Worm (Caenorhabditis elegans) whole organism, midembryonic: ENCODE results near the gene ttr-19.

Source experiments
- T22C8.4 ChIP-seq: fragments of 200-800 bp; sonication (Bioruptor generic); IDR thresholded peaks from 2 replicates; pipeline ENCODE4 v1.3.6; 2022; ENCODE audit warnings: missing genetic modification characterization, missing compliant biosample characterization
- cog-1 ChIP-seq: sonication (generic microtip); optimal IDR thresholded peaks from 2 replicates; lab custom pipeline; 2016; ENCODE audit warnings: missing genetic modification characterization, missing compliant biosample characterization
- flt-1 ChIP-seq: fragments of 200-800 bp; sonication (Bioruptor generic); IDR thresholded peaks from 2 replicates; pipeline ENCODE4 v1.3.6; 2022; ENCODE audit warnings: missing genetic modification characterization, missing compliant biosample characterization
- klf-2 ChIP-seq: fragments of 200-800 bp; sonication (Bioruptor generic); conservative IDR thresholded peaks from 2 replicates; pipeline ENCODE4 v1.3.6; 2022; ENCODE audit warnings: missing genetic modification reagents, missing genetic modification characterization, missing compliant biosample characterization
- med-1 ChIP-seq: sonication (generic microtip); optimal IDR thresholded peaks from 2 replicates; lab custom pipeline; 2017; ENCODE audit warnings: missing genetic modification characterization, mild to moderate bottlenecking, missing compliant biosample characterization, antibody characterized with exemption, missing genetic modification reagents; ENCODE audit not compliant: insufficient read depth
- ref-1 ChIP-seq: fragments of 200-800 bp; sonication (Bioruptor generic); conservative IDR thresholded peaks from 2 replicates; pipeline ENCODE4 v1.3.6; 2022; ENCODE audit warnings: missing genetic modification reagents, missing genetic modification characterization, missing compliant biosample characterization
- tab-1 ChIP-seq: fragments of 200-800 bp; sonication (Bioruptor generic); IDR thresholded peaks from 2 replicates; pipeline ENCODE4 v1.3.6; 2022; ENCODE audit warnings: missing genetic modification characterization, missing compliant biosample characterization
- ztf-23 ChIP-seq: fragments of 200-800 bp; sonication (Bioruptor generic); IDR thresholded peaks from 2 replicates; pipeline ENCODE4 v1.3.6; 2022; ENCODE audit warnings: missing genetic modification reagents, missing genetic modification characterization, missing compliant biosample characterization
- ztf-29 ChIP-seq: fragments of 200-800 bp; sonication (Bioruptor generic); IDR thresholded peaks from 2 replicates; pipeline ENCODE4 v1.3.6; 2022; ENCODE audit warnings: missing genetic modification reagents, missing genetic modification characterization, missing compliant biosample characterization

ttr-19 gene

ce11 chrV:10227333-10227732, at the start of gene ttr-19:
Gene ttr-19 (minus strand): TSS chrV:10227433.
- no peak for TF ChIP-seq flt-1 (GFP tag; lab: Robert Waterston, UW)
- TF ChIP-seq med-1 = no peak
- no peak for TF ChIP-seq tab-1 (GFP tag; lab: Robert Waterston, UW)
- TF ChIP-seq ztf-23 = no peak
- no peak for TF ChIP-seq T22C8.4 (GFP tag; lab: Robert Waterston, UW)
- TF ChIP-seq klf-2 = no peak
- no peak for TF ChIP-seq ztf-29 (GFP tag; lab: Robert Waterston, UW)
- TF ChIP-seq cog-1 = no peak
- no peak for TF ChIP-seq ref-1 (GFP tag; lab: Robert Waterston, UW)

- TF ChIP-seq klf-2 (no peak), ztf-29 (GFP tag; lab: Robert Waterston, UW) (no peak), cog-1 (no peak), tab-1 (GFP tag; lab: Robert Waterston, UW) (no peak), ref-1 (GFP tag; lab: Robert Waterston, UW) (no peak)
Measured at ce11 chrV:10276038-10276437, 48.8 kb upstream of the ttr-19 start.

- TF ChIP-seq klf-2 = no peak
- TF ChIP-seq T22C8.4 (GFP tag; lab: Robert Waterston, UW) = no peak
- no peak for TF ChIP-seq ztf-23
- TF ChIP-seq ref-1 (GFP tag; lab: Robert Waterston, UW) = no peak
- no peak for TF ChIP-seq flt-1 (GFP tag; lab: Robert Waterston, UW)
- TF ChIP-seq med-1 = no peak
- TF ChIP-seq cog-1 = no peak
- TF ChIP-seq tab-1 (GFP tag; lab: Robert Waterston, UW) = no peak
Measured at ce11 chrV:10275619-10276018, 48.4 kb upstream of the ttr-19 start, which contains the start of gene Y22F5A.11. Gene Y22F5A.11 (minus strand): TSS chrV:10275646.

- TF ChIP-seq ztf-23 (no peak), klf-2 (no peak), cog-1 (no peak), ztf-29 (GFP tag; lab: Robert Waterston, UW) (no peak), T22C8.4 (GFP tag; lab: Robert Waterston, UW) (0 out of 2 replicates have a peak, but pooled peaks have one; percentile 45), med-1 (no peak), ref-1 (GFP tag; lab: Robert Waterston, UW) (no peak), flt-1 (GFP tag; lab: Robert Waterston, UW) (no peak)
Measured at ce11 chrV:10273837-10274236, 46.6 kb upstream of the ttr-19 start.

- TF ChIP-seq ztf-23 (no peak), cog-1 (no peak), klf-2 (no peak), flt-1 (GFP tag; lab: Robert Waterston, UW) (no peak), T22C8.4 (GFP tag; lab: Robert Waterston, UW) (no peak), ref-1 (GFP tag; lab: Robert Waterston, UW) (no peak), ztf-29 (GFP tag; lab: Robert Waterston, UW) (no peak), med-1 (no peak), tab-1 (GFP tag; lab: Robert Waterston, UW) (no peak)
Measured at ce11 chrV:10270214-10270613, 43.0 kb upstream of the ttr-19 start, which contains the start of gene ric-4. Gene ric-4 (minus strand): TSS chrV:10270314.

ce11 chrV:10266050-10266449, 38.8 kb upstream of the ttr-19 start:
- TF ChIP-seq cog-1 (no peak), T22C8.4 (GFP tag; lab: Robert Waterston, UW) (no peak), klf-2 (no peak), ztf-29 (GFP tag; lab: Robert Waterston, UW) (no peak), flt-1 (GFP tag; lab: Robert Waterston, UW) (no peak), med-1 (no peak), ref-1 (GFP tag; lab: Robert Waterston, UW) (no peak), tab-1 (GFP tag; lab: Robert Waterston, UW) (no peak), ztf-23 (no peak)

ce11 chrV:10265019-10265418, 37.8 kb upstream of the ttr-19 start:
- TF ChIP-seq tab-1 (GFP tag; lab: Robert Waterston, UW) (no peak), cog-1 (no peak), med-1 (no peak), T22C8.4 (GFP tag; lab: Robert Waterston, UW) (no peak), ztf-23 (no peak)

ce11 chrV:10260460-10260859, 33.2 kb upstream of the ttr-19 start, which contains the start of gene sri-18:
Gene sri-18 (minus strand): TSS chrV:10260560.
- no peak for TF ChIP-seq T22C8.4 (GFP tag; lab: Robert Waterston, UW)
- no peak for TF ChIP-seq cog-1
- TF ChIP-seq flt-1 (GFP tag; lab: Robert Waterston, UW) = no peak
- no peak for TF ChIP-seq ref-1 (GFP tag; lab: Robert Waterston, UW)
- TF ChIP-seq med-1 = no peak
- TF ChIP-seq tab-1 (GFP tag; lab: Robert Waterston, UW) = no peak
- TF ChIP-seq ztf-29 (GFP tag; lab: Robert Waterston, UW) = no peak
- TF ChIP-seq ztf-23 = no peak
- TF ChIP-seq klf-2 = no peak

ce11 chrV:10256050-10256449, 28.8 kb upstream of the ttr-19 start, which contains the start of gene nhr-232:
Gene nhr-232 (plus strand): TSS chrV:10256170.
- TF ChIP-seq ref-1 (GFP tag; lab: Robert Waterston, UW) = no peak
- no peak for TF ChIP-seq klf-2
- TF ChIP-seq ztf-23 = no peak
- TF ChIP-seq T22C8.4 (GFP tag; lab: Robert Waterston, UW) = no peak
- no peak for TF ChIP-seq ztf-29 (GFP tag; lab: Robert Waterston, UW)
- no peak for TF ChIP-seq med-1
- TF ChIP-seq tab-1 (GFP tag; lab: Robert Waterston, UW) = no peak
- no peak for TF ChIP-seq flt-1 (GFP tag; lab: Robert Waterston, UW)

- TF ChIP-seq med-1 (no peak), tab-1 (GFP tag; lab: Robert Waterston, UW) (no peak), ztf-29 (GFP tag; lab: Robert Waterston, UW) (no peak), ref-1 (GFP tag; lab: Robert Waterston, UW) (no peak), T22C8.4 (GFP tag; lab: Robert Waterston, UW) (no peak), klf-2 (no peak), ztf-23 (no peak), flt-1 (GFP tag; lab: Robert Waterston, UW) (no peak), cog-1 (no peak)
Measured at ce11 chrV:10255005-10255472, 27.8 kb upstream of the ttr-19 start, which contains the start of gene rop-1. Gene rop-1 (minus strand): TSS chrV:10255055.
